Fruit fly (Drosophila melanogaster): ENCODE measurements around the gene CG6865.

CG6865 gene

DNA sequence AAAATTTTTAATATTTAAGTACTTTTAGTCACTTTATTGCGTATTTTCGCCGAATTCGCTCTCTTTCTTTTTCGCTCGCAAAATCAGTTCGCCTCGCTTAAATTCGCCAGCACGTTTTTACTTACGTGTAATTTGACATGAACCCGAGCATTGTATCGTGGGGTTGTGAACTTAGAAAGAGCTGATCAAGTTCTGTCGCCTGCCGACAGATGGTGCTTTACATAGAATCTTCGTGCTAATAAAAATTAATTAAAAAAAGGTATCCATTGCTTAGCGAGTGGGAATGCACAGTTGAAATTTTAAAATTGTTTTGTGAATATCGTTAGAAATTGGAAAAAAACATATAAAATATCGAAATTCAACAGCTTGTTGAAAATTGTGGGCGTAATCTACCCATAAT lies 15.0 kb upstream of the CG6865 start (continued):
- TF ChIP-seq Atf6 (GFP tag; IDR thresholded peaks at IDR 0.05) (no peak; the same call in 1 of the 2 replicates), CG13123 (GFP tag; optimal IDR thresholded peaks at IDR 0.05) (no peak), h (optimal IDR thresholded peaks at IDR 0.05) (no peak), CG9727 (GFP tag; optimal IDR thresholded peaks at IDR 0.05) (no peak), chn (GFP tag; optimal IDR thresholded peaks at IDR 0.05) (peak; percentile 76), CG15601 (tag; optimal IDR thresholded peaks at IDR 0.05) (peak; percentile 74), CG17359 (tag; optimal IDR thresholded peaks at IDR 0.05) (peak; percentile 74), tgo (GFP tag; IDR thresholded peaks at IDR 0.05) (no peak; the same call in 2 of the 3 replicates), MBD-R2 (GFP tag; IDR thresholded peaks at IDR 0.05) (no peak), CG10431 (GFP tag; optimal IDR thresholded peaks at IDR 0.05) (peak; percentile 5), CG12155 (GFP tag; optimal IDR thresholded peaks at IDR 0.05) (peak; percentile 44), Hmr (GFP tag; optimal IDR thresholded peaks at IDR 0.05) (no peak), Scr (GFP tag; IDR thresholded peaks at IDR 0.05; ENCODE audit: partially characterized antibody) (no peak), CHES-1-like (GFP tag; optimal IDR thresholded peaks at IDR 0.05) (peak; percentile 66), ttk (GFP tag; IDR thresholded peaks at IDR 0.05) (no peak; the same call in 1 of the 2 replicates), CG31441 (GFP tag; IDR thresholded peaks at IDR 0.05) (peak; percentile 70), Atf-2 (GFP tag; optimal IDR thresholded peaks at IDR 0.05) (peak; percentile 73), lbe (GFP tag; optimal IDR thresholded peaks at IDR 0.05) (peak; percentile 45), CG10462 (GFP tag; optimal IDR thresholded peaks at IDR 0.05) (peak; percentile 44), Optix (GFP tag; IDR thresholded peaks at IDR 0.05) (no peak), org-1 (GFP tag; optimal IDR thresholded peaks at IDR 0.05) (peak; percentile 30), CG10147 (GFP tag; optimal IDR thresholded peaks at IDR 0.05) (peak; percentile 48), CG17829 (tag; optimal IDR thresholded peaks at IDR 0.05) (peak; percentile 75), salm (tag; optimal IDR thresholded peaks at IDR 0.05) (peak; percentile 34), CG6175 (GFP tag; IDR thresholded peaks at IDR 0.05) (no peak), zf30C (GFP tag; optimal IDR thresholded peaks at IDR 0.05) (peak; percentile 6), TFAM (GFP tag; optimal IDR thresholded peaks at IDR 0.05) (no peak), MESR4 (GFP tag; optimal IDR thresholded peaks at IDR 0.05) (peak; percentile 12), MTF-1 (GFP tag; optimal IDR thresholded peaks at IDR 0.05; ENCODE audit: borderline replicate concordance) (peak; percentile 10), exex (tag; optimal IDR thresholded peaks at IDR 0.05) (no peak), cas (GFP tag; IDR thresholded peaks at IDR 0.05) (no peak), hbn (GFP tag; IDR thresholded peaks at IDR 0.05; ENCODE audit: partially characterized antibody) (no peak), CG8388 (GFP tag; optimal IDR thresholded peaks at IDR 0.05) (peak; percentile 38), CG10321 (GFP tag; IDR thresholded peaks at IDR 0.05) (no peak), bowl (GFP tag; IDR thresholded peaks at IDR 0.05) (no peak; the same call in 1 of the 2 replicates), Hr39 (optimal IDR thresholded peaks at IDR 0.05) (no peak), jigr1 (GFP tag; IDR thresholded peaks at IDR 0.05) (no peak), CG15011 (GFP tag; optimal IDR thresholded peaks at IDR 0.05) (peak; percentile 27), Neu2 (GFP tag; optimal IDR thresholded peaks at IDR 0.05; ENCODE audit: borderline replicate concordance) (no peak), Hr78 (GFP tag; optimal IDR thresholded peaks at IDR 0.05) (no peak), CG2120 (GFP tag; optimal IDR thresholded peaks at IDR 0.05) (peak; percentile 52), CG2116 (GFP tag; optimal IDR thresholded peaks at IDR 0.05) (peak; percentile 68), CG15696 (tag; optimal IDR thresholded peaks at IDR 0.05) (peak; percentile 62), Doc2 (GFP tag; IDR thresholded peaks at IDR 0.05) (no peak), chm (GFP tag; IDR thresholded peaks at IDR 0.05) (no peak), CG12219 (GFP tag; optimal IDR thresholded peaks at IDR 0.05) (peak; percentile 44), lola (GFP tag; optimal IDR thresholded peaks at IDR 0.05) (peak in 1 of 3 experiments; percentile 23), Fer2 (tag; optimal IDR thresholded peaks at IDR 0.05) (peak; percentile 43), Ptx1 (GFP tag; IDR thresholded peaks at IDR 0.05) (no peak), CG6683 (GFP tag; optimal IDR thresholded peaks at IDR 0.05) (peak; percentile 45), tin (GFP tag; optimal IDR thresholded peaks at IDR 0.05) (peak; percentile 58)
